Fruit fly (Drosophila melanogaster) whole organism, wandering third instar larva: ENCODE data around the gene Ntf-2r.

Experiments
- Abd-B ChIP-seq: fragments of >200 bp; optimal IDR thresholded peaks from 2 replicates; lab custom pipeline; 2017; ENCODE audit warnings: missing biosample characterization, missing genetic modification characterization
- CG32264 ChIP-seq: fragments of 200-800 bp; sonication (Bioruptor generic); optimal IDR thresholded peaks from 2 replicates; lab custom pipeline; 2016; ENCODE audit warnings: missing biosample characterization, missing genetic modification characterization
- CG9705 ChIP-seq: fragments of 200-800 bp; sonication (Bioruptor generic); optimal IDR thresholded peaks from 2 replicates; lab custom pipeline; 2018; ENCODE audit warnings: missing biosample characterization, mild to moderate bottlenecking, missing genetic modification characterization
- CrebA ChIP-seq: fragments of 200-800 bp; sonication (Bioruptor generic); optimal IDR thresholded peaks from 2 replicates; lab custom pipeline; 2016; ENCODE audit warnings: missing biosample characterization, mild to moderate bottlenecking, missing genetic modification characterization, borderline replicate concordance
- Dfd ChIP-seq: fragments of >200 bp; optimal IDR thresholded peaks from 2 replicates; lab custom pipeline; 2017; ENCODE audit warnings: missing biosample characterization, missing genetic modification characterization
- Dif ChIP-seq: fragments of 200-275, 200-300 bp; sonication (Bioruptor generic); optimal IDR thresholded peaks from 2 replicates; lab custom pipeline; 2018; ENCODE audit warnings: missing biosample characterization, missing genetic modification characterization; ENCODE audit not compliant: partially characterized antibody
- GATAd ChIP-seq: sonication (Bioruptor generic); optimal IDR thresholded peaks from 2 replicates; lab custom pipeline; 2016; ENCODE audit warnings: missing biosample characterization, missing genetic modification characterization
- HLH106 ChIP-seq: fragments of 200-800 bp; optimal IDR thresholded peaks from 3 replicates; lab custom pipeline; 2019; ENCODE audit warnings: missing biosample characterization, mild to moderate bottlenecking, missing genetic modification characterization, moderate library complexity
- Hnf4 ChIP-seq: fragments of 200-800 bp; sonication (Bioruptor generic); optimal IDR thresholded peaks from 2 replicates; lab custom pipeline; 2016; ENCODE audit warnings: missing biosample characterization, mild to moderate bottlenecking, missing genetic modification characterization
- Hr78 ChIP-seq: fragments of >200 bp; optimal IDR thresholded peaks from 2 replicates; lab custom pipeline; 2017; ENCODE audit warnings: missing biosample characterization, missing genetic modification characterization
- Hr83 ChIP-seq: fragments of 200-300 bp; sonication (Bioruptor generic); optimal IDR thresholded peaks from 2 replicates; lab custom pipeline; 2016; ENCODE audit warnings: missing biosample characterization, mild to moderate bottlenecking, missing genetic modification characterization, moderate library complexity; ENCODE audit not compliant: poor library complexity, severe bottlenecking
- Jra ChIP-seq: sonication (Bioruptor generic); optimal IDR thresholded peaks from 2 replicates; lab custom pipeline; 2016; ENCODE audit warnings: missing biosample characterization, missing genetic modification characterization
- Mio ChIP-seq: sonication (Bioruptor generic); optimal IDR thresholded peaks from 2 replicates; lab custom pipeline; 2016; ENCODE audit warnings: missing biosample characterization, missing genetic modification characterization
- Myc ChIP-seq: fragments of >200 bp; optimal IDR thresholded peaks from 2 replicates; lab custom pipeline; 2017
- N ChIP-seq: fragments of >200 bp; optimal IDR thresholded peaks from 2 replicates; lab custom pipeline; 2018; ENCODE audit warnings: missing biosample characterization, missing external identifiers, missing genetic modification characterization
- OdsH ChIP-seq: fragments of 200-800 bp; sonication (Bioruptor generic); optimal IDR thresholded peaks from 2 replicates; lab custom pipeline; 2016; ENCODE audit warnings: missing biosample characterization, mild to moderate bottlenecking, missing genetic modification characterization
- Rel ChIP-seq, 2 experiments: fragments of 200-800 bp; sonication (Bioruptor generic) in 1 of 2; optimal IDR thresholded peaks; 2 replicates in 1 of 2; 3 replicates in 1 of 2; lab custom pipeline; 2016 to 2019; ENCODE audit warnings: mild to moderate bottlenecking in 2 of 2, missing biosample characterization in 2 of 2, missing genetic modification characterization in 2 of 2, moderate library complexity in 1 of 2
- Sp1 ChIP-seq: fragments of 200-800 bp; sonication (Bioruptor generic); optimal IDR thresholded peaks from 3 replicates; lab custom pipeline; 2019; ENCODE audit warnings: missing biosample characterization, mild to moderate bottlenecking, missing genetic modification characterization, moderate library complexity
- Vsx2 ChIP-seq: fragments of 200-300, 225-300 bp; sonication (Bioruptor generic); optimal IDR thresholded peaks from 2 replicates; lab custom pipeline; 2018; ENCODE audit warnings: missing biosample characterization, missing genetic modification characterization; ENCODE audit not compliant: partially characterized antibody
- br ChIP-seq: fragments of 200-800 bp; sonication (Bioruptor generic); optimal IDR thresholded peaks from 2 replicates; lab custom pipeline; 2016; ENCODE audit warnings: missing biosample characterization, missing genetic modification characterization
- brk ChIP-seq: fragments of 200-800 bp; sonication (Bioruptor generic); optimal IDR thresholded peaks from 2 replicates; lab custom pipeline; 2016; ENCODE audit warnings: missing biosample characterization, mild to moderate bottlenecking, missing genetic modification characterization
- dl ChIP-seq, 2 experiments: fragments of 175-275, 200-275 bp in 1 of 2; fragments of 200-275 bp in 1 of 2; sonication (Bioruptor generic); optimal IDR thresholded peaks; lab custom pipeline; 2018; ENCODE audit warnings: mild to moderate bottlenecking in 2 of 2, missing biosample characterization in 2 of 2, missing genetic modification characterization in 2 of 2, moderate library complexity in 2 of 2; ENCODE audit not compliant: partially characterized antibody in 2 of 2, insufficient read depth in 1 of 2
- dmrt93B ChIP-seq: fragments of 200-800 bp; sonication (Bioruptor generic); optimal IDR thresholded peaks from 2 replicates; lab custom pipeline; 2018; ENCODE audit warnings: missing biosample characterization, mild to moderate bottlenecking, missing genetic modification characterization
- dsf ChIP-seq: sonication (Bioruptor generic); optimal IDR thresholded peaks from 2 replicates; lab custom pipeline; 2016; ENCODE audit warnings: missing biosample characterization, missing genetic modification characterization, borderline replicate concordance
- ey ChIP-seq: fragments of 200-800 bp; sonication (Bioruptor generic); optimal IDR thresholded peaks from 2 replicates; lab custom pipeline; 2016; ENCODE audit warnings: missing biosample characterization, missing genetic modification characterization
- foxo ChIP-seq, 2 experiments: fragments of 200-800 bp; sonication (Bioruptor generic); optimal IDR thresholded peaks; 2 replicates in 1 of 2; 3 replicates in 1 of 2; lab custom pipeline; 2016 to 2017; ENCODE audit warnings: missing biosample characterization in 2 of 2, missing genetic modification characterization in 2 of 2
- fru ChIP-seq: fragments of 200-800 bp; sonication (Bioruptor generic); optimal IDR thresholded peaks from 3 replicates; lab custom pipeline; 2016; ENCODE audit warnings: missing biosample characterization, mild to moderate bottlenecking, missing genetic modification characterization
- h ChIP-seq: fragments of 200-800 bp; sonication (Bioruptor generic); optimal IDR thresholded peaks from 3 replicates; lab custom pipeline; 2016; ENCODE audit warnings: missing biosample characterization, mild to moderate bottlenecking, missing genetic modification characterization
- jim ChIP-seq: fragments of 175-275, 200-325 bp; sonication (Bioruptor generic); optimal IDR thresholded peaks from 2 replicates; lab custom pipeline; 2016; ENCODE audit warnings: missing biosample characterization, mild to moderate bottlenecking, missing genetic modification characterization
- lola ChIP-seq: fragments of >200 bp; optimal IDR thresholded peaks from 2 replicates; lab custom pipeline; 2017; ENCODE audit warnings: missing biosample characterization, missing genetic modification characterization
- pan ChIP-seq: fragments of >200 bp; optimal IDR thresholded peaks from 2 replicates; lab custom pipeline; 2017
- psq ChIP-seq: fragments of 200-800 bp; sonication (Bioruptor generic); optimal IDR thresholded peaks from 3 replicates; lab custom pipeline; 2017; ENCODE audit warnings: missing biosample characterization, mild to moderate bottlenecking, missing genetic modification characterization, moderate library complexity
- rgr ChIP-seq: fragments of 200-800 bp; sonication (Bioruptor generic); optimal IDR thresholded peaks from 3 replicates; lab custom pipeline; 2016; ENCODE audit warnings: missing biosample characterization, mild to moderate bottlenecking, missing genetic modification characterization
- sage ChIP-seq: fragments of 200-800 bp; sonication (Bioruptor generic); optimal IDR thresholded peaks from 2 replicates; lab custom pipeline; 2016; ENCODE audit warnings: missing biosample characterization, mild to moderate bottlenecking, missing genetic modification characterization
- sv ChIP-seq: fragments of 200-800 bp; sonication (Bioruptor generic); optimal IDR thresholded peaks from 3 replicates; lab custom pipeline; 2016; ENCODE audit warnings: missing biosample characterization, missing genetic modification characterization
- tai ChIP-seq: sonication (Bioruptor generic); optimal IDR thresholded peaks from 2 replicates; lab custom pipeline; 2016; ENCODE audit warnings: missing biosample characterization, missing genetic modification characterization
- usp ChIP-seq: fragments of >200 bp; optimal IDR thresholded peaks from 2 replicates; lab custom pipeline; 2017; ENCODE audit warnings: missing biosample characterization, missing genetic modification characterization
- woc ChIP-seq: sonication (Bioruptor generic); optimal IDR thresholded peaks from 2 replicates; lab custom pipeline; 2016; ENCODE audit warnings: missing biosample characterization, mild to moderate bottlenecking, missing genetic modification characterization

Gene Ntf-2r

dm6 chr2L:18458527-18458926, 4.1 kb downstream of the Ntf-2r start:
- no peak for TF ChIP-seq Hr78 (GFP tag; lab: Kevin White, UChicago)
- TF ChIP-seq Abd-B = no peak
- no peak for TF ChIP-seq Dfd
- TF ChIP-seq h (GFP tag; lab: Kevin White, UChicago) = no peak
- TF ChIP-seq OdsH = no peak
- no peak for TF ChIP-seq jim
- TF ChIP-seq CG9705 (GFP tag; lab: Kevin White, UChicago) = no peak
- no peak for TF ChIP-seq GATAd (GFP tag; lab: Kevin White, UChicago)
- no peak for TF ChIP-seq pan (lab: Kevin White, UChicago)
- no peak for TF ChIP-seq ey (GFP tag; lab: Kevin White, UChicago)
- no peak for TF ChIP-seq br
- no peak for TF ChIP-seq Dif (GFP tag; lab: Kevin White, UChicago)
- no peak for TF ChIP-seq foxo (GFP tag; optimal IDR thresholded peaks at IDR 0.05; lab: Kevin White, UChicago)
- TF ChIP-seq dsf (GFP tag; lab: Kevin White, UChicago) = no peak
- TF ChIP-seq tai (GFP tag; lab: Kevin White, UChicago) = no peak
- TF ChIP-seq Hr83 (GFP tag; lab: Kevin White, UChicago) = no peak
- no peak for TF ChIP-seq fru (GFP tag; lab: Kevin White, UChicago)
- no peak for TF ChIP-seq rgr (GFP tag; lab: Kevin White, UChicago)

DNA sequence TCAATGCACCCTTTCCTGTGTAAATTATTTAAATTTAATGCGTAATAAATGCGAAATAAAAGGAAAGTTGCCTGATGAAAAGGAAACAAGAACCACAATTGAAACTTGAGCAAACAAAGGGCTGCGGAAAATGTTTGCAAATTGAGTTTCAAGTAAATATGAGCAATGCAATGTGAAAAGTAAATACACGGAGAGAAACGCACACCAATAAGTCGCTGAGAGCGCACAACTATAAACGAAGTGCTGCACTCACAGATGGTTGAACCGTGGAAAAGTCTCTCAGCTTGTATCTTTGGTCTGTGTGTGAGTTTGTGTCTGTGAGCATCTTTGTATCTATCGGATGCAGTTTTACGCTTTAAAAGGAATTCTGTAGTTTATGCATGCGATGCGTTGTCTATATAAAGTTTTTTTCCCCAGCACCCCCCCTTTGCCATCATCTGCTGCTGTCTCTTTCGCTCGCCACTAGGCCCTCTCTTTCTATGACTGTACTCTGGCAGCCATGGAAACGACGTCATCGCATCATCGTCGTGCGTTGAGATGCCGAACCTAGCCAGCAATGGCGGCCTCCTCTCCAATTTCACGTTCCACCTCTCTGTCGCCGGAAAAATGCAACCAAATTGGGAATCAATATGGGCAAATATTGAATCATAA, 5.4 kb downstream of the Ntf-2r start:
- TF ChIP-seq Dif (GFP tag; lab: Kevin White, UChicago) (no peak), sv (no peak), Vsx2 (no peak), jim (no peak)

- TF ChIP-seq HLH106 (tag; lab: Kevin White, UChicago) (peak; percentile 81), Hnf4 (GFP tag; lab: Kevin White, UChicago) (peak; percentile 53), foxo (GFP tag; optimal IDR thresholded peaks at IDR 0.05; lab: Kevin White, UChicago) (peak in 1 of 2 experiments; percentile 66), Abd-B (no peak), dsf (GFP tag; lab: Kevin White, UChicago) (peak; percentile 14), CG9705 (GFP tag; lab: Kevin White, UChicago) (peak; percentile 51), N (GFP tag; lab: Kevin White, UChicago) (no peak), Jra (GFP tag; lab: Kevin White, UChicago) (peak; percentile 42), Mio (no peak), GATAd (GFP tag; lab: Kevin White, UChicago) (no peak), tai (GFP tag; lab: Kevin White, UChicago) (peak; percentile 58), Hr83 (GFP tag; lab: Kevin White, UChicago) (peak; percentile 4), Sp1 (peak; percentile 84), rgr (GFP tag; lab: Kevin White, UChicago) (peak; percentile 73), Hr78 (GFP tag; lab: Kevin White, UChicago) (no peak), fru (GFP tag; lab: Kevin White, UChicago) (peak; percentile 79), Dif (GFP tag; lab: Kevin White, UChicago) (no peak), psq (GFP tag; lab: Kevin White, UChicago) (no peak), sv (no peak), h (GFP tag; lab: Kevin White, UChicago) (peak; percentile 74), jim (no peak), usp (GFP tag; lab: Kevin White, UChicago) (no peak), dmrt93B (GFP tag; lab: Kevin White, UChicago) (peak; percentile 57), ey (GFP tag; lab: Kevin White, UChicago) (peak; percentile 71), OdsH (peak; percentile 77), woc (GFP tag; lab: Kevin White, UChicago) (peak; percentile 69), Rel (GFP tag; optimal IDR thresholded peaks at IDR 0.05; lab: Kevin White, UChicago) (no peak), Rel (tag; optimal IDR thresholded peaks at IDR 0.05; lab: Kevin White, UChicago) (no peak), CG32264 (GFP tag; lab: Kevin White, UChicago) (peak; percentile 33), brk (GFP tag; lab: Kevin White, UChicago) (peak; percentile 15), Dfd (no peak), lola (GFP tag; lab: Kevin White, UChicago) (no peak), sage (GFP tag; lab: Kevin White, UChicago) (peak; percentile 24), Vsx2 (no peak), Myc (lab: Kevin White, UChicago) (no peak), dl (GFP tag; optimal IDR thresholded peaks at IDR 0.05; lab: Kevin White, UChicago; ENCODE audit: insufficient read depth in 1 of 2, partially characterized antibody in 2 of 2) (no peak), CrebA (GFP tag; lab: Kevin White, UChicago) (peak; percentile 36), br (peak; percentile 83), pan (lab: Kevin White, UChicago) (no peak)
Observed at dm6 chr2L:18463610-18464009, 9.2 kb downstream of the Ntf-2r start.
